Worm (Caenorhabditis elegans) whole organism, young adult: ENCODE data around the gene tsp-16.

ENCODE experiments used
- B0035.1 ChIP-seq: sonication (generic microtip); optimal IDR thresholded peaks from 2 replicates; lab custom pipeline; 2016; ENCODE audit warnings: missing genetic modification characterization, mild to moderate bottlenecking, missing compliant biosample characterization, missing genotype, missing genetic modification reagents
- C06A6.2 ChIP-seq: fragments of 200-800 bp; sonication (Bioruptor generic); conservative IDR thresholded peaks from 2 replicates; pipeline ENCODE4 v1.3.6; 2022; ENCODE audit warnings: missing genetic modification characterization, missing compliant biosample characterization
- C17E4.6 ChIP-seq: fragments of 200-800 bp; sonication (Bioruptor generic); IDR thresholded peaks from 2 replicates; pipeline ENCODE4 v1.3.6; 2022; ENCODE audit warnings: missing genetic modification reagents, missing genetic modification characterization, missing compliant biosample characterization
- F22D6.2 ChIP-seq: sonication (generic microtip); optimal IDR thresholded peaks from 2 replicates; lab custom pipeline; 2016; ENCODE audit warnings: mild to moderate bottlenecking, missing genetic modification characterization, missing compliant biosample characterization
- F23B12.7 ChIP-seq: sonication (generic microtip); optimal IDR thresholded peaks from 2 replicates; lab custom pipeline; 2017; ENCODE audit warnings: missing genetic modification characterization, mild to moderate bottlenecking, missing compliant biosample characterization, antibody characterized with exemption, moderate library complexity; ENCODE audit not compliant: insufficient read depth
- F39B2.1 ChIP-seq: fragments of 200-800 bp; sonication (Bioruptor generic); IDR thresholded peaks from 2 replicates; pipeline ENCODE4 v1.3.6; 2022; ENCODE audit warnings: missing genetic modification reagents, missing genetic modification characterization, missing compliant biosample characterization
- F57A8.1 ChIP-seq: fragments of 200-800 bp; sonication (Bioruptor generic); optimal IDR thresholded peaks from 2 replicates; lab custom pipeline; 2018; ENCODE audit warnings: mild to moderate bottlenecking, missing genetic modification characterization, moderate library complexity, missing compliant biosample characterization
- Y56A3A.18 ChIP-seq: fragments of 200-800 bp; sonication (Bioruptor generic); IDR thresholded peaks from 2 replicates; pipeline ENCODE4 v1.3.6; 2022; ENCODE audit warnings: missing genetic modification reagents, missing genetic modification characterization, missing compliant biosample characterization
- Y95B8A.8 ChIP-seq: fragments of 200-800 bp; sonication (Bioruptor generic); IDR thresholded peaks from 2 replicates; pipeline ENCODE4 v1.3.6; 2022; ENCODE audit warnings: missing genetic modification reagents, missing genetic modification characterization, missing compliant biosample characterization
- ZK185.1 ChIP-seq: sonication (generic microtip); optimal IDR thresholded peaks from 2 replicates; lab custom pipeline; 2016; ENCODE audit warnings: mild to moderate bottlenecking, missing genetic modification characterization, missing compliant biosample characterization; ENCODE audit not compliant: poor library complexity, severe bottlenecking
- akir-1 ChIP-seq: fragments of 200-800 bp; sonication (Bioruptor generic); optimal IDR thresholded peaks from 2 replicates; lab custom pipeline; 2018; ENCODE audit warnings: mild to moderate bottlenecking, missing genetic modification characterization, moderate library complexity, missing compliant biosample characterization
- ccch-3 ChIP-seq: fragments of 200-800 bp; sonication (Bioruptor generic); optimal IDR thresholded peaks from 2 replicates; lab custom pipeline; 2018; ENCODE audit warnings: mild to moderate bottlenecking, missing genetic modification characterization, missing compliant biosample characterization
- ceh-27 ChIP-seq: fragments of 200-800 bp; sonication (Bioruptor generic); optimal IDR thresholded peaks from 2 replicates; lab custom pipeline; 2018; ENCODE audit warnings: mild to moderate bottlenecking, missing genetic modification characterization, moderate library complexity, missing compliant biosample characterization
- ceh-40 ChIP-seq: fragments of 200-800 bp; sonication (Bioruptor generic); IDR thresholded peaks from 2 replicates; pipeline ENCODE4 v1.3.6; 2022; ENCODE audit warnings: missing genetic modification characterization, missing compliant biosample characterization
- egl-18 ChIP-seq: fragments of 200-800 bp; sonication (Bioruptor generic); IDR thresholded peaks from 2 replicates; pipeline ENCODE4 v1.3.6; 2022; ENCODE audit warnings: missing genetic modification reagents, missing genetic modification characterization, missing compliant biosample characterization
- gei-17 ChIP-seq: fragments of 200-800 bp; sonication (Bioruptor generic); optimal IDR thresholded peaks from 2 replicates; lab custom pipeline; 2018; ENCODE audit warnings: mild to moderate bottlenecking, missing genetic modification characterization, missing compliant biosample characterization
- lin-54 ChIP-seq: fragments of 200-800 bp; sonication (Bioruptor generic); optimal IDR thresholded peaks from 2 replicates; lab custom pipeline; 2018; ENCODE audit warnings: mild to moderate bottlenecking, missing genetic modification characterization, missing compliant biosample characterization
- madf-3 ChIP-seq: fragments of 200-800 bp; sonication (Bioruptor generic); IDR thresholded peaks from 2 replicates; pipeline ENCODE4 v1.3.6; 2022; ENCODE audit warnings: missing genetic modification reagents, missing genetic modification characterization, missing compliant biosample characterization
- mcd-1 ChIP-seq: fragments of 200-800 bp; sonication (Bioruptor generic); IDR thresholded peaks from 2 replicates; pipeline ENCODE4 v1.3.6; 2022; ENCODE audit warnings: missing genetic modification reagents, missing genetic modification characterization, missing compliant biosample characterization
- mxl-1 ChIP-seq: sonication (generic microtip); optimal IDR thresholded peaks from 2 replicates; lab custom pipeline; 2016; ENCODE audit warnings: missing genetic modification characterization, missing compliant biosample characterization
- nfyb-1 ChIP-seq: fragments of 200-800 bp; sonication (Bioruptor generic); IDR thresholded peaks from 2 replicates; pipeline ENCODE4 v1.3.6; 2022; ENCODE audit warnings: missing genetic modification reagents, missing genetic modification characterization, missing compliant biosample characterization
- nhr-120 ChIP-seq: fragments of 200-800 bp; sonication (Bioruptor generic); IDR thresholded peaks from 2 replicates; pipeline ENCODE4 v1.3.6; 2022; ENCODE audit warnings: missing genetic modification characterization, missing compliant biosample characterization
- nhr-27 ChIP-seq: fragments of 200-800 bp; sonication (Bioruptor generic); optimal IDR thresholded peaks from 2 replicates; lab custom pipeline; 2018; ENCODE audit warnings: mild to moderate bottlenecking, missing genetic modification characterization, moderate library complexity, missing compliant biosample characterization
- nhr-80 ChIP-seq: sonication (generic microtip); optimal IDR thresholded peaks from 2 replicates; lab custom pipeline; 2016; ENCODE audit warnings: missing genetic modification characterization, missing compliant biosample characterization
- rpc-1 ChIP-seq, 2 experiments: fragments of 150-350 bp in 1 of 2; sonication (generic microtip) in 1 of 2; optimal IDR thresholded peaks; 2 replicates each; lab custom pipeline; 2014 to 2018; ENCODE audit warnings: missing biosample characterization in 1 of 2, missing genetic modification characterization in 1 of 2, missing genetic modification reagents in 1 of 2, missing genotype in 1 of 2
- snpc-4 ChIP-seq, 5 experiments: fragments of 150-350 bp in 1 of 5; sonication (generic microtip) in 4 of 5; optimal IDR thresholded peaks; 2 replicates each; lab custom pipeline; 2014 to 2018; ENCODE audit warnings: missing genetic modification characterization in 5 of 5, missing biosample characterization in 3 of 5, antibody characterized with exemption in 2 of 5, mild to moderate bottlenecking in 2 of 5, missing compliant biosample characterization in 2 of 5, missing genotype in 2 of 5, moderate library complexity in 2 of 5, missing genetic modification reagents in 1 of 5
- tbp1 ChIP-seq: fragments of 200-800 bp; sonication (Bioruptor generic); optimal IDR thresholded peaks from 2 replicates; lab custom pipeline; 2018; ENCODE audit warnings: mild to moderate bottlenecking, missing genetic modification characterization, missing compliant biosample characterization
- unc-62 ChIP-seq: fragments of 150-350 bp; optimal IDR thresholded peaks from 2 replicates; lab custom pipeline; 2014; ENCODE audit warnings: missing biosample characterization, missing genetic modification reagents, missing genetic modification characterization

tsp-16 gene

ce11 chrX:6967057-6967456 lies 29.4 kb downstream of the tsp-16 start, which contains the start of gene F01E11.3:
Gene F01E11.3, plus strand, starts transcription at chrX:6967357.
- no peak for TF ChIP-seq ceh-40 (GFP tag; lab: Robert Waterston, UW)
- TF ChIP-seq nhr-120 (GFP tag; lab: Robert Waterston, UW) = no peak
- TF ChIP-seq mxl-1 (tag; lab: Kevin White, UChicago) = no peak
- no peak for TF ChIP-seq tbp1
- TF ChIP-seq C06A6.2 (GFP tag; lab: Robert Waterston, UW) = no peak
- no peak for TF ChIP-seq F57A8.1 (GFP tag; lab: Kevin White, UChicago)
- TF ChIP-seq ZK185.1 (tag; lab: Kevin White, UChicago) = no peak
- TF ChIP-seq, all 124 proteins: peak for 0

- no peak for TF ChIP-seq nhr-80 (tag; lab: Kevin White, UChicago)
- TF ChIP-seq unc-62 (GFP tag; lab: Kevin White, UChicago) = no peak
- TF ChIP-seq nfyb-1 (GFP tag; lab: Robert Waterston, UW) = no peak
- no peak for TF ChIP-seq B0035.1 (tag; lab: Kevin White, UChicago)
- TF ChIP-seq lin-54 (GFP tag; lab: Kevin White, UChicago) = no peak
- TF ChIP-seq rpc-1 (optimal IDR thresholded peaks at IDR 0.05; lab: Kevin White, UChicago) = no peak
- no peak for TF ChIP-seq rpc-1 (tag; optimal IDR thresholded peaks at IDR 0.05; lab: Kevin White, UChicago)
- TF ChIP-seq, all 124 proteins: peak for 0
These were observed 32.6 kb downstream of the tsp-16 start for ce11 chrX:6963842-6964241.

ce11 chrX:6962347-6962746 lies 34.1 kb downstream of the tsp-16 start:
- no peak for TF ChIP-seq rpc-1 (optimal IDR thresholded peaks at IDR 0.05; lab: Kevin White, UChicago)
- no peak for TF ChIP-seq rpc-1 (tag; optimal IDR thresholded peaks at IDR 0.05; lab: Kevin White, UChicago)
- TF ChIP-seq ccch-3 (GFP tag; lab: Kevin White, UChicago) = no peak
- no peak for TF ChIP-seq C17E4.6 (GFP tag; lab: Robert Waterston, UW)
- no peak for TF ChIP-seq Y95B8A.8
- TF ChIP-seq mxl-1 (tag; lab: Kevin White, UChicago) = no peak
- TF ChIP-seq F39B2.1 (GFP tag; lab: Robert Waterston, UW) = no peak

- TF ChIP-seq F23B12.7 (tag; lab: Kevin White, UChicago) (no peak), nhr-27 (tag; lab: Kevin White, UChicago) (no peak), mcd-1 (GFP tag; lab: Robert Waterston, UW) (no peak)
These were observed 36.9 kb downstream of the tsp-16 start for ce11 chrX:6959534-6959933.

ce11 chrX:6958914-6959313 lies 37.5 kb downstream of the tsp-16 start:
- TF ChIP-seq gei-17 (GFP tag; lab: Kevin White, UChicago) = no peak
- TF ChIP-seq ceh-27 = peak; percentile 10

ce11 chrX:6956299-6956698 lies 40.1 kb downstream of the tsp-16 start, which contains the start of gene inx-1:
Gene inx-1, minus strand, starts transcription at chrX:6956399.
- TF ChIP-seq madf-3 (GFP tag; lab: Robert Waterston, UW) = no peak
- TF ChIP-seq Y56A3A.18 = no peak
- TF ChIP-seq F22D6.2 (tag; lab: Kevin White, UChicago) = no peak
- no peak for TF ChIP-seq egl-18
- no peak for TF ChIP-seq akir-1
- no peak for TF ChIP-seq snpc-4 (GFP tag; optimal IDR thresholded peaks at IDR 0.05; lab: Kevin White, UChicago)
- TF ChIP-seq snpc-4 (tag; optimal IDR thresholded peaks at IDR 0.05; lab: Kevin White, UChicago) = no peak
